Worm (Caenorhabditis elegans): ENCODE measurements around the gene csn-4.

ce11 chrIV:1126490-1126889 is 39.7 kb upstream of the csn-4 start, which contains the start of gene perm-2:
- TF ChIP-seq gmeb-1 (tag; optimal IDR thresholded peaks at IDR 0.05): no peak
- no peak for TF ChIP-seq mdl-1 (tag; optimal IDR thresholded peaks at IDR 0.05)
- TF ChIP-seq egl-27 (tag; optimal IDR thresholded peaks at IDR 0.05): no peak
